Worm (Caenorhabditis elegans) whole organism, L2 larva: ENCODE measurements around the gene str-61.

Experiments
- aly-2 ChIP-seq: fragments of 150-350 bp; optimal IDR thresholded peaks from 2 replicates; lab custom pipeline; 2014; ENCODE audit warnings: missing biosample characterization, missing genetic modification characterization
- ama-1 ChIP-seq: fragments of 150-350 bp; optimal IDR thresholded peaks from 2 replicates; lab custom pipeline; 2018; ENCODE audit warnings: inconsistent platforms
- egl-27 ChIP-seq: sonication (generic microtip); optimal IDR thresholded peaks from 3 replicates; lab custom pipeline; 2017; ENCODE audit warnings: missing biosample characterization, missing genetic modification reagents, missing genetic modification characterization
- elt-1 ChIP-seq: fragments of 150-350 bp; optimal IDR thresholded peaks from 2 replicates; lab custom pipeline; 2014; ENCODE audit warnings: missing biosample characterization, missing genetic modification characterization
- gmeb-1 ChIP-seq: fragments of 150-350 bp; optimal IDR thresholded peaks from 2 replicates; lab custom pipeline; 2014; ENCODE audit warnings: missing biosample characterization, missing genetic modification characterization
- mab-5 ChIP-seq: fragments of 150-350 bp; optimal IDR thresholded peaks from 2 replicates; lab custom pipeline; 2014; ENCODE audit warnings: missing biosample characterization, missing genetic modification characterization
- nhr-11 ChIP-seq: fragments of 150-350 bp; optimal IDR thresholded peaks from 2 replicates; lab custom pipeline; 2014; ENCODE audit warnings: missing biosample characterization, missing genetic modification characterization
- nhr-12 ChIP-seq: fragments of 150-350 bp; optimal IDR thresholded peaks from 2 replicates; lab custom pipeline; 2014; ENCODE audit warnings: missing biosample characterization, missing genetic modification characterization
- nhr-23 ChIP-seq: fragments of 150-350 bp; optimal IDR thresholded peaks from 2 replicates; lab custom pipeline; 2014; ENCODE audit warnings: missing biosample characterization, missing genetic modification reagents, missing genetic modification characterization
- sem-4 ChIP-seq: fragments of 150-350 bp; optimal IDR thresholded peaks from 2 replicates; lab custom pipeline; 2014; ENCODE audit warnings: missing biosample characterization, missing genetic modification reagents, missing genetic modification characterization
- skn-1 ChIP-seq: sonication (generic microtip); optimal IDR thresholded peaks from 2 replicates; lab custom pipeline; 2017; ENCODE audit warnings: missing biosample characterization, missing genetic modification characterization
- unc-62 ChIP-seq: fragments of 150-350 bp; optimal IDR thresholded peaks from 2 replicates; lab custom pipeline; 2014; ENCODE audit warnings: missing biosample characterization, missing genetic modification reagents, missing genetic modification characterization

ce11 chrV:16647093-16647492, 24.0 kb downstream of the str-61 start, which contains the start of gene W06G6.10:
- TF ChIP-seq mab-5 (tag; lab: Kevin White, UChicago) (no peak), nhr-12 (tag; lab: Kevin White, UChicago) (no peak), aly-2 (tag; lab: Kevin White, UChicago) (no peak), unc-62 (GFP tag; lab: Kevin White, UChicago) (no peak), elt-1 (tag; lab: Kevin White, UChicago) (no peak), nhr-23 (no peak), gmeb-1 (tag; lab: Kevin White, UChicago) (no peak), nhr-11 (tag; lab: Kevin White, UChicago) (no peak), ama-1 (lab: Kevin White, UChicago) (no peak), skn-1 (tag; lab: Kevin White, UChicago) (no peak), sem-4 (tag; lab: Kevin White, UChicago) (no peak), egl-27 (tag; lab: Kevin White, UChicago) (no peak)
